Worm (Caenorhabditis elegans) whole organism, L4/young adult: ENCODE data around the gene kin-4.

Experiments
- W03F9.2 ChIP-seq: fragments of 150-350 bp; optimal IDR thresholded peaks from 2 replicates; lab custom pipeline; 2014; ENCODE audit warnings: missing biosample characterization, missing genetic modification characterization
- dao-5 ChIP-seq: sonication (generic microtip); optimal IDR thresholded peaks from 2 replicates; lab custom pipeline; 2016; ENCODE audit warnings: missing genotype, missing genetic modification characterization, moderate library complexity, missing compliant biosample characterization
- him-1 ChIP-seq: sonication (generic microtip); optimal IDR thresholded peaks from 2 replicates; lab custom pipeline; 2016; ENCODE audit warnings: missing genotype, missing genetic modification reagents, missing genetic modification characterization, missing compliant biosample characterization

- TF ChIP-seq him-1 (tag; lab: Kevin White, UChicago) (no peak), dao-5 (tag; lab: Kevin White, UChicago) (no peak), W03F9.2 (tag; lab: Kevin White, UChicago) (no peak)
Observed at ce11 chrIV:11452928-11453327, 27.4 kb downstream of the kin-4 start.
